Fruit fly (Drosophila melanogaster) whole organism, embryonic: ENCODE measurements around the gene CG10301.

Experiments
- CG10366 ChIP-seq: fragments of 200-800 bp; sonication (Bioruptor generic); IDR thresholded peaks from 2 replicates; pipeline ENCODE4 v1.3.6; 2022; ENCODE audit warnings: missing biosample characterization, missing genetic modification characterization
- CG10959 ChIP-seq: fragments of 200-800 bp; sonication (Bioruptor generic); IDR thresholded peaks from 2 replicates; pipeline ENCODE4 v1.3.6; 2022; ENCODE audit warnings: missing biosample characterization, missing genetic modification characterization
- CG12391 ChIP-seq: fragments of 200-800 bp; sonication (Bioruptor generic); optimal IDR thresholded peaks from 3 replicates; lab custom pipeline; 2018; ENCODE audit warnings: missing biosample characterization, mild to moderate bottlenecking, missing genetic modification characterization, moderate library complexity
- CG13296 ChIP-seq: fragments of 200-800 bp; sonication (Bioruptor generic); optimal IDR thresholded peaks from 3 replicates; lab custom pipeline; 2018; ENCODE audit warnings: missing biosample characterization, mild to moderate bottlenecking, missing genetic modification characterization
- CG14710 ChIP-seq: fragments of 200-800 bp; sonication (Bioruptor generic); optimal IDR thresholded peaks from 3 replicates; lab custom pipeline; 2019; ENCODE audit warnings: missing biosample characterization, mild to moderate bottlenecking, missing genetic modification characterization, moderate library complexity
- CG14965 ChIP-seq: fragments of 200-800 bp; sonication (Bioruptor generic); optimal IDR thresholded peaks from 2 replicates; lab custom pipeline; 2016; ENCODE audit warnings: missing biosample characterization, missing genetic modification characterization, borderline replicate concordance
- CG17328 ChIP-seq: fragments of 200-800 bp; sonication (Bioruptor generic); IDR thresholded peaks from 2 replicates; pipeline ENCODE4 v1.3.6; 2022; ENCODE audit warnings: missing biosample characterization, missing genetic modification characterization
- CG17912 ChIP-seq: fragments of 200-800 bp; sonication (Bioruptor generic); optimal IDR thresholded peaks from 2 replicates; lab custom pipeline; 2018; ENCODE audit warnings: missing biosample characterization, mild to moderate bottlenecking, missing genetic modification characterization
- CG18476 ChIP-seq: fragments of 200-800 bp; sonication (Bioruptor generic); optimal IDR thresholded peaks from 2 replicates; lab custom pipeline; 2016; ENCODE audit warnings: missing biosample characterization, mild to moderate bottlenecking, missing genetic modification characterization
- CG2875 ChIP-seq: fragments of 200-800 bp; sonication (Bioruptor generic); optimal IDR thresholded peaks from 2 replicates; lab custom pipeline; 2017; ENCODE audit warnings: missing biosample characterization, mild to moderate bottlenecking, missing genetic modification characterization, missing genetic modification reagents
- CG3847 ChIP-seq: fragments of 200-800 bp; sonication (Bioruptor generic); IDR thresholded peaks from 2 replicates; pipeline ENCODE4 v1.3.6; 2022; ENCODE audit warnings: missing biosample characterization, missing genetic modification characterization
- CG42726 ChIP-seq: fragments of 200-800 bp; sonication (Bioruptor generic); IDR thresholded peaks from 2 replicates; pipeline ENCODE4 v1.3.6; 2022; ENCODE audit warnings: missing biosample characterization, missing genetic modification characterization; ENCODE audit not compliant: partially characterized antibody
- CG4424 ChIP-seq: fragments of 200-800 bp; sonication (Bioruptor generic); optimal IDR thresholded peaks from 3 replicates; lab custom pipeline; 2016; ENCODE audit warnings: missing biosample characterization, missing genetic modification characterization
- CG4617 ChIP-seq: fragments of 200-800 bp; sonication (Bioruptor generic); optimal IDR thresholded peaks from 3 replicates; lab custom pipeline; 2016; ENCODE audit warnings: missing biosample characterization, missing genetic modification characterization, borderline replicate concordance
- CG6654 ChIP-seq: fragments of 200-800 bp; sonication (Bioruptor generic); optimal IDR thresholded peaks from 2 replicates; lab custom pipeline; 2017; ENCODE audit warnings: missing biosample characterization, mild to moderate bottlenecking, missing genetic modification characterization
- CG6791 ChIP-seq: fragments of 200-800 bp; sonication (Bioruptor generic); IDR thresholded peaks from 3 replicates; pipeline ENCODE4 v1.3.6; 2022; ENCODE audit warnings: missing biosample characterization, missing genetic modification characterization; ENCODE audit not compliant: partially characterized antibody
- CG7928 ChIP-seq: fragments of 200-800 bp; sonication (Bioruptor generic); optimal IDR thresholded peaks from 2 replicates; lab custom pipeline; 2017; ENCODE audit warnings: missing biosample characterization, mild to moderate bottlenecking, missing genetic modification characterization
- CG8388 ChIP-seq: fragments of 200-800 bp; sonication (Bioruptor generic); optimal IDR thresholded peaks from 2 replicates; lab custom pipeline; 2019; ENCODE audit warnings: missing biosample characterization, mild to moderate bottlenecking, missing genetic modification characterization, moderate library complexity
- CG9817 ChIP-seq: fragments of 200-800 bp; sonication (Bioruptor generic); optimal IDR thresholded peaks from 2 replicates; lab custom pipeline; 2018; ENCODE audit warnings: missing biosample characterization, mild to moderate bottlenecking, missing genetic modification characterization, moderate library complexity
- D19B ChIP-seq: fragments of 200-800 bp; sonication (Bioruptor generic); optimal IDR thresholded peaks from 2 replicates; lab custom pipeline; 2017; ENCODE audit warnings: missing biosample characterization, mild to moderate bottlenecking, missing genetic modification characterization
- Dbx ChIP-seq: fragments of 200-800 bp; sonication (Bioruptor generic); IDR thresholded peaks from 3 replicates; pipeline ENCODE4 v1.3.6; 2022; ENCODE audit warnings: missing biosample characterization, missing genetic modification characterization
- Doc2 ChIP-seq: fragments of 200-800 bp; sonication (Bioruptor generic); IDR thresholded peaks from 2 replicates; pipeline ENCODE4 v1.3.6; 2022; ENCODE audit warnings: missing biosample characterization, missing genetic modification characterization
- Ets65A ChIP-seq: fragments of 200-800 bp; sonication (Bioruptor generic); peaks from one replicate; lab custom pipeline; 2016; ENCODE audit warnings: missing biosample characterization, missing genetic modification characterization
- GATAe ChIP-seq: fragments of 200-800 bp; sonication (Bioruptor generic); conservative IDR thresholded peaks from 2 replicates; pipeline ENCODE4 v1.3.6; 2022; ENCODE audit warnings: missing biosample characterization, missing genetic modification characterization
- Hr3 ChIP-seq: fragments of 200-800 bp; sonication (Bioruptor generic); optimal IDR thresholded peaks from 3 replicates; lab custom pipeline; 2016; ENCODE audit warnings: missing biosample characterization, missing genetic modification characterization
- Kr ChIP-seq: fragments of 200-800 bp; sonication (Bioruptor generic); optimal IDR thresholded peaks from 2 replicates; lab custom pipeline; 2017; ENCODE audit warnings: missing biosample characterization, mild to moderate bottlenecking, missing genetic modification characterization
- Lpt ChIP-seq: fragments of >200 bp; optimal IDR thresholded peaks from 2 replicates; lab custom pipeline; 2018; ENCODE audit warnings: missing biosample characterization, missing genetic modification characterization
- MBD-R2 ChIP-seq: fragments of 200-800 bp; sonication (Bioruptor generic); IDR thresholded peaks from 2 replicates; pipeline ENCODE4 v1.3.6; 2022; ENCODE audit warnings: missing biosample characterization, missing genetic modification characterization
- Meics ChIP-seq: fragments of 200-800 bp; sonication (Bioruptor generic); optimal IDR thresholded peaks from 2 replicates; lab custom pipeline; 2017; ENCODE audit warnings: missing biosample characterization, mild to moderate bottlenecking, missing genetic modification characterization
- PHDP ChIP-seq: fragments of 200-800 bp; sonication (Bioruptor generic); optimal IDR thresholded peaks from 3 replicates; lab custom pipeline; 2018; ENCODE audit warnings: missing biosample characterization, mild to moderate bottlenecking, missing genetic modification characterization, moderate library complexity
- Sin3A ChIP-seq: fragments of >200 bp; optimal IDR thresholded peaks from 2 replicates; lab custom pipeline; 2018
- Stat92E ChIP-seq, 3 experiments: fragments of >200 bp in 2 of 3; fragments of 200-800 bp in 1 of 3; sonication (Bioruptor generic) in 1 of 3; optimal IDR thresholded peaks; 2 replicates each; lab custom pipeline; 2017 to 2019; ENCODE audit warnings: missing biosample characterization in 3 of 3, missing genetic modification characterization in 3 of 3, mild to moderate bottlenecking in 1 of 3, moderate library complexity in 1 of 3
- Taf1 ChIP-seq: fragments of 200-800 bp; sonication (Bioruptor generic); IDR thresholded peaks from 2 replicates; pipeline ENCODE4 v1.3.6; 2022; ENCODE audit warnings: missing biosample characterization, missing genetic modification characterization
- YL-1 ChIP-seq: fragments of 200-800 bp; sonication (Bioruptor generic); optimal IDR thresholded peaks from 3 replicates; lab custom pipeline; 2017; ENCODE audit warnings: missing biosample characterization, mild to moderate bottlenecking, missing genetic modification characterization
- ara ChIP-seq: fragments of 200-800 bp; sonication (Bioruptor generic); IDR thresholded peaks from 2 replicates; pipeline ENCODE4 v1.3.6; 2022; ENCODE audit warnings: missing biosample characterization, missing genetic modification characterization
- ase ChIP-seq: fragments of 200-800 bp; sonication (Bioruptor generic); IDR thresholded peaks from 3 replicates; pipeline ENCODE4 v1.3.6; 2022; ENCODE audit warnings: missing biosample characterization, missing genetic modification characterization
- bowl ChIP-seq: fragments of 200-800 bp; sonication (Bioruptor generic); IDR thresholded peaks from 2 replicates; pipeline ENCODE4 v1.3.6; 2022; ENCODE audit warnings: missing biosample characterization, missing genetic modification characterization
- chinmo ChIP-seq: fragments of 200-800 bp; sonication (Bioruptor generic); IDR thresholded peaks from 4 replicates; pipeline ENCODE4 v1.3.6; 2022; ENCODE audit warnings: missing biosample characterization, missing genetic modification characterization; ENCODE audit not compliant: partially characterized antibody
- eyg ChIP-seq: fragments of 200-800 bp; sonication (Bioruptor generic); optimal IDR thresholded peaks from 3 replicates; lab custom pipeline; 2016; ENCODE audit warnings: missing biosample characterization, missing genetic modification characterization
- fd96Cb ChIP-seq: fragments of 200-800 bp; sonication (Bioruptor generic); optimal IDR thresholded peaks from 2 replicates; lab custom pipeline; 2018; ENCODE audit warnings: missing biosample characterization, mild to moderate bottlenecking, missing genetic modification characterization, moderate library complexity
- gfzf ChIP-seq: fragments of 200-800 bp; sonication (Bioruptor generic); optimal IDR thresholded peaks from 2 replicates; lab custom pipeline; 2016; ENCODE audit warnings: missing biosample characterization, mild to moderate bottlenecking, missing genetic modification characterization, moderate library complexity
- grn ChIP-seq: fragments of 200-800 bp; sonication (Bioruptor generic); optimal IDR thresholded peaks from 3 replicates; lab custom pipeline; 2017; ENCODE audit warnings: missing biosample characterization, missing genetic modification characterization
- inv ChIP-seq: fragments of 200-800 bp; sonication (Bioruptor generic); IDR thresholded peaks from 2 replicates; pipeline ENCODE4 v1.3.6; 2022; ENCODE audit warnings: missing biosample characterization, missing genetic modification characterization; ENCODE audit not compliant: partially characterized antibody
- seq ChIP-seq: fragments of 200-800 bp; sonication (Bioruptor generic); IDR thresholded peaks from 2 replicates; pipeline ENCODE4 v1.3.6; 2022; ENCODE audit warnings: missing biosample characterization, missing genetic modification characterization
- sna ChIP-seq: fragments of 200-800 bp; sonication (Bioruptor generic); IDR thresholded peaks from 2 replicates; pipeline ENCODE4 v1.3.6; 2022; ENCODE audit warnings: missing biosample characterization, missing genetic modification characterization; ENCODE audit not compliant: partially characterized antibody
- tll ChIP-seq, 2 experiments: fragments of 200-800 bp in 1 of 2; fragments of >200 bp in 1 of 2; sonication (Bioruptor generic) in 1 of 2; optimal IDR thresholded peaks; 2 replicates each; lab custom pipeline; 2017 to 2019; ENCODE audit warnings: missing biosample characterization in 2 of 2, missing genetic modification characterization in 2 of 2, mild to moderate bottlenecking in 1 of 2, moderate library complexity in 1 of 2
- vnd ChIP-seq: fragments of 200-800 bp; sonication (Bioruptor generic); IDR thresholded peaks from 3 replicates; pipeline ENCODE4 v1.3.6; 2022; ENCODE audit warnings: missing biosample characterization, missing genetic modification characterization; ENCODE audit not compliant: partially characterized antibody
- zen ChIP-seq: fragments of 200-800 bp; sonication (Bioruptor generic); optimal IDR thresholded peaks from 3 replicates; lab custom pipeline; 2018; ENCODE audit warnings: missing biosample characterization, mild to moderate bottlenecking, missing genetic modification characterization, moderate library complexity
- zf30C ChIP-seq: fragments of 200-800 bp; sonication (Bioruptor generic); optimal IDR thresholded peaks from 3 replicates; lab custom pipeline; 2018; ENCODE audit warnings: missing biosample characterization, mild to moderate bottlenecking, missing genetic modification characterization
- zfh1 ChIP-seq: fragments of 200-800 bp; sonication (Bioruptor generic); IDR thresholded peaks from 3 replicates; pipeline ENCODE4 v1.3.6; 2022; ENCODE audit warnings: missing biosample characterization, missing genetic modification characterization

The CG10301 gene

dm6 chr3R:23713901-23714300, 3.9 kb downstream of the CG10301 start (continued):
- no peak for TF ChIP-seq CG7928 (GFP tag; lab: Kevin White, UChicago)
- TF ChIP-seq CG10959 (GFP tag; lab: Robert Waterston, UW), result peak; percentile 13; the same call in 1 of the 2 replicates
- no peak for TF ChIP-seq inv
- peak; percentile 78 for TF ChIP-seq CG8388 (GFP tag; lab: Kevin White, UChicago)
- no peak for TF ChIP-seq Meics (GFP tag; lab: Kevin White, UChicago)
- peak; percentile 79 for TF ChIP-seq zen
- TF ChIP-seq CG42726 (GFP tag; lab: Robert Waterston, UW), result no peak
- no peak for TF ChIP-seq vnd (GFP tag; lab: Robert Waterston, UW)
- TF ChIP-seq CG12391, result peak; percentile 75
- TF ChIP-seq fd96Cb (tag; lab: Kevin White, UChicago), result peak; percentile 72
- TF ChIP-seq Lpt (GFP tag; lab: Kevin White, UChicago), result no peak
- peak; percentile 34 for TF ChIP-seq CG9817
- no peak for TF ChIP-seq bowl (GFP tag; lab: Robert Waterston, UW)
- TF ChIP-seq gfzf (GFP tag; lab: Kevin White, UChicago), result no peak
- no peak for TF ChIP-seq CG6791 (GFP tag; lab: Robert Waterston, UW)
- no peak for TF ChIP-seq Taf1 (GFP tag; lab: Robert Waterston, UW)
- no peak for TF ChIP-seq CG4617 (GFP tag; lab: Kevin White, UChicago)
- peak; percentile 57; the same call in 2 of the 3 replicates for TF ChIP-seq zfh1 (GFP tag; lab: Robert Waterston, UW)
- TF ChIP-seq Doc2 (GFP tag; lab: Robert Waterston, UW), result no peak
- no peak for TF ChIP-seq tll (GFP tag; optimal IDR thresholded peaks at IDR 0.05; lab: Kevin White, UChicago)
- peak; percentile 72 for TF ChIP-seq PHDP (tag; lab: Kevin White, UChicago)
- no peak for TF ChIP-seq chinmo (GFP tag; lab: Robert Waterston, UW)
- TF ChIP-seq sna (GFP tag; lab: Robert Waterston, UW), result no peak
- no peak for TF ChIP-seq Stat92E (GFP tag; optimal IDR thresholded peaks at IDR 0.05; lab: Kevin White, UChicago)
- peak; percentile 66 for TF ChIP-seq Hr3 (GFP tag; lab: Kevin White, UChicago)
- TF ChIP-seq MBD-R2 (GFP tag; lab: Robert Waterston, UW), result no peak
- TF ChIP-seq CG17912, result no peak
- peak; percentile 55 for TF ChIP-seq zf30C (GFP tag; lab: Kevin White, UChicago)
- TF ChIP-seq CG14965, result no peak
- TF ChIP-seq CG14710 (tag; lab: Kevin White, UChicago), result peak; percentile 68
- TF ChIP-seq Kr (GFP tag; lab: Kevin White, UChicago), result no peak
- TF ChIP-seq CG6654 (GFP tag; lab: Kevin White, UChicago), result no peak
- TF ChIP-seq grn, result no peak
- TF ChIP-seq CG3847 (GFP tag; lab: Robert Waterston, UW), result 0 out of 2 replicates have a peak, but pooled peaks have one; percentile 14
- TF ChIP-seq ase (GFP tag; lab: Robert Waterston, UW), result 0 out of 3 replicates have a peak, but pooled peaks have one; percentile 46
- TF ChIP-seq CG4424, result peak; percentile 39
- no peak for TF ChIP-seq D19B
- peak; percentile 58 for TF ChIP-seq CG10366
- no peak; the same call in 1 of the 2 replicates for TF ChIP-seq GATAe
- TF ChIP-seq seq, result 0 out of 2 replicates have a peak, but pooled peaks have one; percentile 48
- peak; percentile 94 for TF ChIP-seq Ets65A (GFP tag; lab: Kevin White, UChicago)
- no peak for TF ChIP-seq YL-1
- peak; percentile 75 for TF ChIP-seq ara (GFP tag; lab: Robert Waterston, UW)
- no peak for TF ChIP-seq Sin3A (lab: Kevin White, UChicago)
- TF ChIP-seq CG17328 (GFP tag; lab: Robert Waterston, UW), result peak; percentile 70
- TF ChIP-seq Dbx (GFP tag; lab: Robert Waterston, UW), result no peak
- TF ChIP-seq CG13296 (GFP tag; lab: Kevin White, UChicago), result peak; percentile 11
- peak; percentile 55 for TF ChIP-seq CG2875
- TF ChIP-seq eyg (GFP tag; lab: Kevin White, UChicago), result peak; percentile 28
- TF ChIP-seq CG18476 (GFP tag; lab: Kevin White, UChicago), result peak; percentile 34
